Worm (Caenorhabditis elegans): ENCODE data around the gene Y38H6C.20.

The Y38H6C.20 gene

DNA sequence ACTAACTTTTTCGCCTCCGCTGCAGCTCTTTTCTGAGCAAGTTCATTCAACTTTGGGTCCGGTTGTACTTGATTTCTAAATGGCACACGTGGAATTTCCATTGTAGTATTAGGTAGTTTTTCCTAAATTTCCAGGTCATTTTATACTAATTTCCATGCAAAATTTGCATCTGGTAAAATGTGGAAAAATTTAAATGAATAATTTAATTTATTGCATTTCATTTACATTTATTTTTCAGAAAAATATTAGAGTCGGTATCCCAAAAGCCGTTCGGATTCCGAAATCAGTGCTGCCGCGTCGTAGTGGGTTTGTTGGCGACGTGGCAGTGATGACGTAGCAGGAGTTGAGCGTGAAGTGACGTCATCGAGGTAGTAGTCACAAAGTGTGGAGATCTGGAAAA, 3.9 kb downstream of the Y38H6C.20 start, which contains the start of gene Y38H6C.18:
Gene Y38H6C.18 (minus strand): TSS at position 101 of the 400 bp plus-strand sequence.
- TF ChIP-seq lsy-2 (tag; optimal IDR thresholded peaks at IDR 0.05): no peak
- TF ChIP-seq aly-2 (tag; optimal IDR thresholded peaks at IDR 0.05): no peak
- TF ChIP-seq blmp-1 (tag; optimal IDR thresholded peaks at IDR 0.05; ENCODE audit: insufficient read depth): no peak
- no peak for TF ChIP-seq gmeb-1 (tag; optimal IDR thresholded peaks at IDR 0.05)
- TF ChIP-seq lin-11 (tag; optimal IDR thresholded peaks at IDR 0.05): no peak
- no peak for TF ChIP-seq mbf-1 (tag; optimal IDR thresholded peaks at IDR 0.05)
- no peak for TF ChIP-seq ztf-1 (GFP tag; conservative IDR thresholded peaks at IDR 0.05)
- TF ChIP-seq R02D3.7 (tag; optimal IDR thresholded peaks at IDR 0.05): no peak
- TF ChIP-seq F13H6.1 (tag; optimal IDR thresholded peaks at IDR 0.05): no peak

DNA sequence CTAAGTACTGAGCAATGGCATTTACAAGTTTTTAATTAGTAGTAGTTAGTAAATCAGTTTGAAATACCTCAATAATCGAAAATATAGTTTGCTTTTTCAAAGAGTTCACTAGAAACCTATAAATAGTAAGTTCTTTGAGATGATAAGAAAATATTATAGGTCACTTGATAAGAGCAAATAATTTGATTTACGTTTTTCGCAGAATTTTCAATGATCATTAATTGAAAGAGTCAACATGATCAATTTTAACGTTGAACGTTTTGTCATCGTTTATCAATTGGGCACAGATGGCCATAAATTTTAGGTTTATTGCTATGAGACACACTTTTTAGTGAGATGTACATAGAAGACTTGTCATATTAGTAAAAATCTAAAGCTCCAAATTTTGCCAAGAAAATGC, 5.3 kb downstream of the Y38H6C.20 start:
- TF ChIP-seq ceh-82 (tag; optimal IDR thresholded peaks at IDR 0.05) (no peak), lin-39 (tag; optimal IDR thresholded peaks at IDR 0.05) (no peak), fos-1 (tag; optimal IDR thresholded peaks at IDR 0.05) (peak; percentile 10), aly-2 (tag; optimal IDR thresholded peaks at IDR 0.05) (no peak), nhr-21 (tag; optimal IDR thresholded peaks at IDR 0.05) (no peak), F13H6.1 (tag; optimal IDR thresholded peaks at IDR 0.05) (no peak), nhr-129 (tag; optimal IDR thresholded peaks at IDR 0.05) (no peak)

DNA sequence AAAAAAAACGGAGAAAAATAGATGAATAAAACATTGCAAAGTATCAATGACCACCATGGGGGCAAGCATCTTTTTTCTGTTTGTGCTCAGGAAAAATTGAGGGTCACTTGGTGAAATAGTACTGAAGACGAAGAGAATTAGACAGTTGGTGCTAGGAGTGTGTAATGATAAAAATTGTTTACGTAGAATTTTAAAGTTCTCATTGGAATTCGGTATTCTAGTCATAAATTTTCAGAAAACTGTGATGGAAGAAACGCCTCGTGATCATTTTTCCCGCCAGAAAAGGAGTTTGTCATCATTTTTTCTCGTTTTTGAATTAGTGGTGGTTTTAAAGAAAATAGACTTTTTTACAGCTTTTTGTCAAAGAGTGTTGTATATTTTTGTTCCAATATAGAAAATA, 6.4 kb downstream of the Y38H6C.20 start:
- TF ChIP-seq nhr-237 (tag; optimal IDR thresholded peaks at IDR 0.05) (no peak), sem-4 (tag; optimal IDR thresholded peaks at IDR 0.05) (no peak), skn-1 (tag; optimal IDR thresholded peaks at IDR 0.05) (peak; percentile 79), gmeb-1 (tag; optimal IDR thresholded peaks at IDR 0.05) (peak; percentile 19)

DNA sequence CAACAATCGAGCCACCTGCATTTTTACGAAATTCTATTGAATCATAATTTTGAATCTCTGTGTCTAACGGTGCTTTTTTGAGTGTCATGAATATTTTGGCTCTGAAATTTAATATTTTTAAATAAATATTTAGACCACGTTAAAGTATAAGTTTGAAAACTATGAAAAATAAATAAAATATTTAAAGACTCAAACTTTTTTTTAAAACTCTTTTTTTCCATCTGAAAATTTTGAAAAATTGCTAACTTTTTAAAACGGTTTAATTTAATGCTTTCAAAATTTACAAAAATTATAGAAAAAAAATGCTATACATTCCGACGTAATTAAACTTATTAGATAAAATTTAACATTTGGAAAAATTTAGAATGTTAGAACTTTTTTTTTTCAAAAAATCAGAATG, 6.9 kb downstream of the Y38H6C.20 start, which contains the start of gene slc-36.3:
Gene slc-36.3 (minus strand): TSS at position 101 of the 400 bp plus-strand sequence.
- TF ChIP-seq dmd-4 (tag; optimal IDR thresholded peaks at IDR 0.05) (no peak), nhr-10 (tag; optimal IDR thresholded peaks at IDR 0.05) (no peak), nhr-129 (tag; optimal IDR thresholded peaks at IDR 0.05) (no peak), blmp-1 (tag; optimal IDR thresholded peaks at IDR 0.05; ENCODE audit: insufficient read depth) (no peak), nhr-12 (tag; optimal IDR thresholded peaks at IDR 0.05) (no peak), nhr-23 (tag; optimal IDR thresholded peaks at IDR 0.05) (no peak), lin-13 (GFP tag; optimal IDR thresholded peaks at IDR 0.05) (no peak), skn-1 (tag; optimal IDR thresholded peaks at IDR 0.05) (no peak), ztf-11 (tag; optimal IDR thresholded peaks at IDR 0.05) (no peak), sem-4 (tag; optimal IDR thresholded peaks at IDR 0.05) (no peak), ztf-4 (tag; optimal IDR thresholded peaks at IDR 0.05) (no peak), alr-1 (tag; optimal IDR thresholded peaks at IDR 0.05) (no peak), unc-55 (GFP tag; optimal IDR thresholded peaks at IDR 0.05) (no peak), ama-1 (optimal IDR thresholded peaks at IDR 0.05) (no peak), unc-39 (tag; optimal IDR thresholded peaks at IDR 0.05) (no peak), C34F6.9 (tag; optimal IDR thresholded peaks at IDR 0.05) (no peak), nhr-77 (tag; optimal IDR thresholded peaks at IDR 0.05) (no peak)

DNA sequence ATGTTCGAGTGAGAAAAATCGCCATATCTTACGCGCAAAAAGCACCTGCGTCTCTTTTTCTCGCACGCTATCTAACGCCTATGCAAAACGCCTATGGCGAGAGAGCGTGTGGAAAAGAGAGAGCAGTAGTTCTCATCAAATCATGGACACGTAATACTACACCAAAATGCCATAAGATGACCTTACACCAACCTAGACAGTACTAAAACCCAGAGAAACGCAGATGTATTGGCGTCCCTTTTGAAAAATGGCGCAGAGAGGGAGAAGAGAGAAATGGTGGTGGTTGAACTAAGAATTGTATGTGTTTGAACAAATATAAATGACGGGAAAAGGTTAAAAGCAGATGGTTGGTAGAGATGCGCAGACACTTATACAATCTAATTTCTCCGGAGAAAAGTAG, 11.9 kb downstream of the Y38H6C.20 start, which contains the start of gene Y38H6C.16:
Gene Y38H6C.16 (minus strand): TSS at position 293 of the 400 bp plus-strand sequence.
- TF ChIP-seq mbf-1 (tag; optimal IDR thresholded peaks at IDR 0.05) (no peak), nhr-21 (tag; optimal IDR thresholded peaks at IDR 0.05) (no peak), ama-1 (optimal IDR thresholded peaks at IDR 0.05) (no peak), ZK546.5 (tag; optimal IDR thresholded peaks at IDR 0.05) (no peak), crh-2 (tag; optimal IDR thresholded peaks at IDR 0.05) (no peak)

DNA sequence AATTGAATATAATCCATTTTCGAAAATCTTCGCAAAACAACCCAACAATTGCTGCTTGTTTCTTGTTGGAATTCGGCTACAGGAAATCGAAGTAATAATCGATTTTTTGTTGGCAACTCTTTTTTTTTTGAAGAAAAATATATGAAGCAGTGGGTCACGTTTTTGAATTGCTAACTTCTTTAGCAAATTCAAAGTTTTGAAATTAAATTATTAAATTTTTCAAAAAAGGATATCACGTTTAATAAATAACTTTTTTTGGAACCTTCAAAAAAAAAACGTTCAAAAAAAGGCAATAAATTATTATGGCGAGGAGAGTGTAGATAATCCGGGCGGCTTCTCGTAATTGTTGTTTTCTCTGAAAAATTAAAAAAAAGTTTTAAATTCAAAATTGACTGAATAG, 14.8 kb downstream of the Y38H6C.20 start, which contains the start of gene Y38H6C.15:
Gene Y38H6C.15 (minus strand): TSS at position 101 of the 400 bp plus-strand sequence.
- TF ChIP-seq sem-4 (tag; optimal IDR thresholded peaks at IDR 0.05) (no peak), ztf-4 (tag; optimal IDR thresholded peaks at IDR 0.05) (no peak), sma-3 (GFP tag; optimal IDR thresholded peaks at IDR 0.05) (no peak), C34F6.9 (tag; optimal IDR thresholded peaks at IDR 0.05) (no peak), aly-2 (tag; optimal IDR thresholded peaks at IDR 0.05) (no peak), ama-1 (optimal IDR thresholded peaks at IDR 0.05) (no peak), lin-39 (tag; optimal IDR thresholded peaks at IDR 0.05) (no peak), elt-1 (tag; optimal IDR thresholded peaks at IDR 0.05) (no peak), snpc-4 (tag; optimal IDR thresholded peaks at IDR 0.05) (no peak), nhr-23 (tag; optimal IDR thresholded peaks at IDR 0.05) (no peak), mbf-1 (tag; optimal IDR thresholded peaks at IDR 0.05) (no peak), unc-62 (GFP tag; optimal IDR thresholded peaks at IDR 0.05) (no peak), gmeb-1 (tag; optimal IDR thresholded peaks at IDR 0.05) (no peak), elt-3 (tag; optimal IDR thresholded peaks at IDR 0.05) (no peak), zag-1 (tag; optimal IDR thresholded peaks at IDR 0.05) (no peak), fos-1 (tag; optimal IDR thresholded peaks at IDR 0.05) (no peak), ceh-82 (tag; optimal IDR thresholded peaks at IDR 0.05) (no peak), ZK546.5 (tag; optimal IDR thresholded peaks at IDR 0.05) (no peak), nhr-10 (tag; optimal IDR thresholded peaks at IDR 0.05) (no peak), peb-1 (tag; optimal IDR thresholded peaks at IDR 0.05) (no peak)
